Worm (Caenorhabditis elegans) whole organism, L1 larva: ENCODE measurements around the gene ZK792.1.

Source experiments
- aha-1 ChIP-seq: fragments of 150-350 bp; optimal IDR thresholded peaks from 2 replicates; lab custom pipeline; 2014; ENCODE audit warnings: missing biosample characterization, missing genetic modification characterization
- ceh-82 ChIP-seq, 3 experiments: fragments of 150-350 bp in 1 of 3; sonication (generic microtip) in 2 of 3; optimal IDR thresholded peaks; 2 replicates each; lab custom pipeline; 2014 to 2017; ENCODE audit warnings: missing biosample characterization in 3 of 3, missing genetic modification characterization in 3 of 3
- ces-1 ChIP-seq: fragments of 150-350 bp; optimal IDR thresholded peaks from 2 replicates; lab custom pipeline; 2014; ENCODE audit warnings: missing biosample characterization, missing genetic modification reagents, missing genetic modification characterization
- lir-3 ChIP-seq: sonication (generic microtip); optimal IDR thresholded peaks from 2 replicates; lab custom pipeline; 2016; ENCODE audit warnings: mild to moderate bottlenecking, missing genetic modification characterization, moderate library complexity, missing compliant biosample characterization; ENCODE audit not compliant: poor library complexity
- lsy-2 ChIP-seq, 2 experiments: fragments of 150-350 bp; optimal IDR thresholded peaks; 2 replicates each; lab custom pipeline; 2014; ENCODE audit warnings: missing biosample characterization in 2 of 2, missing genetic modification characterization in 2 of 2
- nhr-77 ChIP-seq: fragments of 150-350 bp; optimal IDR thresholded peaks from 2 replicates; lab custom pipeline; 2014; ENCODE audit warnings: missing biosample characterization, missing genetic modification characterization
- nhr-90 ChIP-seq: sonication (generic microtip); optimal IDR thresholded peaks from 2 replicates; lab custom pipeline; 2016; ENCODE audit warnings: mild to moderate bottlenecking, missing genetic modification characterization, missing compliant biosample characterization; ENCODE audit not compliant: poor library complexity
- pqm-1 ChIP-seq: sonication (generic microtip); optimal IDR thresholded peaks from 3 replicates; lab custom pipeline; 2017; ENCODE audit warnings: missing biosample characterization, missing genetic modification characterization
- snpc-4 ChIP-seq: fragments of 150-350 bp; optimal IDR thresholded peaks from 2 replicates; lab custom pipeline; 2014; ENCODE audit warnings: missing biosample characterization, missing genetic modification characterization
- sox-4 ChIP-seq: sonication (generic microtip); optimal IDR thresholded peaks from 2 replicates; lab custom pipeline; 2016; ENCODE audit warnings: missing genetic modification characterization, missing compliant biosample characterization
- unc-62 ChIP-seq: fragments of 150-350 bp; optimal IDR thresholded peaks from 2 replicates; lab custom pipeline; 2014; ENCODE audit warnings: missing biosample characterization, missing genetic modification reagents, missing genetic modification characterization
- vab-15 ChIP-seq: sonication (generic microtip); optimal IDR thresholded peaks from 2 replicates; lab custom pipeline; 2017; ENCODE audit warnings: missing genotype, mild to moderate bottlenecking, missing genetic modification characterization, missing compliant biosample characterization
- zag-1 ChIP-seq: fragments of 150-350 bp; optimal IDR thresholded peaks from 2 replicates; lab custom pipeline; 2014; ENCODE audit warnings: missing biosample characterization, missing genetic modification characterization
- ztf-11 ChIP-seq, 2 experiments: sonication (generic microtip); optimal IDR thresholded peaks; 2 replicates each; lab custom pipeline; 2016 to 2017; ENCODE audit warnings: missing genetic modification characterization in 2 of 2, missing biosample characterization in 1 of 2, missing compliant biosample characterization in 1 of 2

ce11 chrIV:11651965-11652453 lies 7.6 kb upstream of the ZK792.1 start, which contains the start of the genes acl-3 and ndub-6:
- TF ChIP-seq sox-4 (tag; lab: Kevin White, UChicago) (no peak), aha-1 (tag; lab: Kevin White, UChicago) (no peak), nhr-77 (tag; lab: Kevin White, UChicago) (no peak), ceh-82 (tag; optimal IDR thresholded peaks at IDR 0.05; lab: Kevin White, UChicago) (no peak), unc-62 (GFP tag; lab: Kevin White, UChicago) (no peak), lsy-2 (tag; optimal IDR thresholded peaks at IDR 0.05; lab: Kevin White, UChicago) (peak in 1 of 2 experiments; percentile 24), lir-3 (tag; lab: Kevin White, UChicago) (no peak), zag-1 (tag; lab: Kevin White, UChicago) (no peak), pqm-1 (no peak), ztf-11 (tag; optimal IDR thresholded peaks at IDR 0.05; lab: Kevin White, UChicago) (no peak), vab-15 (tag; lab: Kevin White, UChicago) (no peak), snpc-4 (tag; lab: Kevin White, UChicago) (no peak), ces-1 (GFP tag; lab: Kevin White, UChicago) (no peak), nhr-90 (no peak)
